Fruit fly (Drosophila melanogaster): ENCODE measurements around the gene hd.

DNA sequence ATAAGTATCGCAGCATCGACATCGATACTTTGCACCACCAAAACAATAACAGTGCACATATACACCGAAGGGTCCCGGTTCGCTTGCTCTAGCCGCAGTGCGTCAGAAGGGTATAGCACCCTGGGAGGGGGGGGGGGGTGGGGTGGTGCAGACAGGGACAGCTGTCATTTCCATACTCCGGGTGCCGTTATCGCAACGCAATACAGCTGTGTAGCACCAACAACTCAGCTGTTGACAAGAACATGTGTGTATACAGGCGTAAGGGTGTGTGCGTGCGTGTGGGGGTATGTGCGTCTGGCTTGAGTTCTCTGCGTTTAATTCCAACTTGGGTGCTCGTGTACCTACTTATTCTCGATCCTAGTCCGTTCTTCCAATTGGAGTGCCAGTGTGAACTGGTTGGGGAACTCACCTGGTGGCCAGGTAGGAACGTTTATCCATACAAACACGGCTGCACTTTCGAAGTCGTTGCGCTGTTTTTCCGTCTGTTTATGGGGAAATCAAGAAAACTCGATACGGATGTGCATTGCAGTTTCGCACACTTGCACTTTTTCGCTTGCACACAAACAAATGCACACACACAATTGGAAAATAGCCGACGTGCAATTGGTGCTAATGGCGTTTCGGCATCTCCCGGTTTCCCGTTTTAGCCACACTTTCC lies 7.1 kb downstream of the hd start:
- TF ChIP-seq CG7045 (GFP tag; optimal IDR thresholded peaks at IDR 0.05) (peak; percentile 21), Crg-1 (GFP tag; optimal IDR thresholded peaks at IDR 0.05) (no peak), kay (GFP tag; ENCODE audit: borderline replicate concordance) (no peak)

All from whole organism, adult.